Worm (Caenorhabditis elegans) whole organism, L1 larva: Measurements from ENCODE around the gene twk-39.

Experiments used
- aly-2 ChIP-seq: fragments of 150-350 bp; optimal IDR thresholded peaks from 2 replicates; lab custom pipeline; 2014; ENCODE audit warnings: missing biosample characterization, missing genetic modification characterization
- ceh-63 ChIP-seq: fragments of 200-800 bp; sonication (Bioruptor generic); optimal IDR thresholded peaks from 2 replicates; lab custom pipeline; 2018; ENCODE audit warnings: mild to moderate bottlenecking, missing genetic modification characterization, missing compliant biosample characterization
- ceh-82 ChIP-seq, 3 experiments: fragments of 150-350 bp in 1 of 3; sonication (generic microtip) in 2 of 3; optimal IDR thresholded peaks; 2 replicates each; lab custom pipeline; 2014 to 2017; ENCODE audit warnings: missing biosample characterization in 3 of 3, missing genetic modification characterization in 3 of 3
- ceh-88 ChIP-seq: fragments of 200-800 bp; sonication (Bioruptor generic); IDR thresholded peaks from 2 replicates; pipeline ENCODE4 v1.3.6; 2022; ENCODE audit warnings: missing genetic modification characterization, missing compliant biosample characterization
- elt-2 ChIP-seq: sonication (generic microtip); optimal IDR thresholded peaks from 2 replicates; lab custom pipeline; 2016; ENCODE audit warnings: missing genetic modification characterization, mild to moderate bottlenecking, inconsistent platforms, missing compliant biosample characterization, missing genetic modification reagents
- elt-3 ChIP-seq, 6 experiments: fragments of 150-350 bp in 1 of 6; sonication (generic microtip); optimal IDR thresholded peaks; 2 replicates each; lab custom pipeline; 2017 to 2018; ENCODE audit warnings: missing biosample characterization in 6 of 6, missing genetic modification characterization in 6 of 6, inconsistent platforms in 1 of 6
- lin-13 ChIP-seq: fragments of 150-350 bp; optimal IDR thresholded peaks from 2 replicates; lab custom pipeline; 2014; ENCODE audit warnings: missing biosample characterization, missing genetic modification reagents, missing genetic modification characterization
- lin-39 ChIP-seq: fragments of 150-350 bp; optimal IDR thresholded peaks from 2 replicates; lab custom pipeline; 2014; ENCODE audit warnings: missing biosample characterization, missing genetic modification reagents, missing genetic modification characterization
- mep-1 ChIP-seq: fragments of 150-350 bp; optimal IDR thresholded peaks from 2 replicates; lab custom pipeline; 2014; ENCODE audit warnings: missing biosample characterization, missing genetic modification characterization
- nhr-12 ChIP-seq: sonication (generic microtip); optimal IDR thresholded peaks from 2 replicates; lab custom pipeline; 2017; ENCODE audit warnings: missing biosample characterization, missing genetic modification characterization
- nhr-71 ChIP-seq: sonication (generic microtip); optimal IDR thresholded peaks from 2 replicates; lab custom pipeline; 2016; ENCODE audit warnings: mild to moderate bottlenecking, missing genetic modification characterization, moderate library complexity, missing compliant biosample characterization
- pqm-1 ChIP-seq: sonication (generic microtip); optimal IDR thresholded peaks from 3 replicates; lab custom pipeline; 2017; ENCODE audit warnings: missing biosample characterization, missing genetic modification characterization
- tbx-2 ChIP-seq: sonication (generic microtip); optimal IDR thresholded peaks from 2 replicates; lab custom pipeline; 2016; ENCODE audit warnings: missing genetic modification characterization, missing compliant biosample characterization
- unc-130 ChIP-seq: fragments of 150-350 bp; optimal IDR thresholded peaks from 2 replicates; lab custom pipeline; 2017; ENCODE audit warnings: missing biosample characterization, missing genetic modification characterization, inconsistent platforms

DNA sequence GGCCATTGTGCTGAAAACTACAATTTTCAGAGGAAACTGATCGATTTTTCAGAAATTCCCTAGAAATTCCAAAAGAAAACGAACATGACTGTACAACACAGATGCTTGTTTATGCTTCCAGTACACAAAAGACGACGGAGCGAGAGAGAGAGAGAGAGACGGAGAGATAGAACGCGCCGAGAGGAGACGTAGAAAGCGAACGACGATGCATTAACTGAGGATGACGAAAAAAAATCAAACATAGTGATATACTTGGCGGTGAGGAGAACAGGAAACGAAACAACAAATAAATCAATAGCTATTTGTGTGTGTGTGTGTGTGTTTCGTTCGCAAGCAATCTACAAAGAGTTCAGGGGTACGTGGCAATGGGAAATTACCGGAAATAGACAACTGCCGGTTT lies 39.2 kb downstream of the twk-39 start:
- TF ChIP-seq nhr-71: no peak
- no peak for TF ChIP-seq elt-2 (tag; lab: Kevin White, UChicago)
- TF ChIP-seq elt-3 (tag; optimal IDR thresholded peaks at IDR 0.05; lab: Kevin White, UChicago): no peak
- TF ChIP-seq lin-39 (tag; lab: Kevin White, UChicago): no peak
- TF ChIP-seq lin-13 (GFP tag; lab: Kevin White, UChicago): no peak
- no peak for TF ChIP-seq nhr-12 (tag; lab: Kevin White, UChicago)
- no peak for TF ChIP-seq ceh-82 (tag; optimal IDR thresholded peaks at IDR 0.05; lab: Kevin White, UChicago)
- TF ChIP-seq unc-130 (tag; lab: Kevin White, UChicago): no peak
- TF ChIP-seq mep-1 (tag; lab: Kevin White, UChicago): peak; percentile 15
- no peak for TF ChIP-seq ceh-63 (GFP tag; lab: Kevin White, UChicago)
- no peak for TF ChIP-seq ceh-88 (GFP tag; lab: Robert Waterston, UW)
- no peak for TF ChIP-seq tbx-2 (tag; lab: Kevin White, UChicago)
- TF ChIP-seq aly-2: no peak
- TF ChIP-seq pqm-1: no peak
